Fruit fly (Drosophila melanogaster) S2 (cell line): ENCODE results near the gene CG5608.

ENCODE experiments used
- CG8478 ChIP-seq: fragments of >200 bp; optimal IDR thresholded peaks from 2 replicates; lab custom pipeline; 2018
- CTCF ChIP-seq, 2 experiments: fragments of >200 bp; optimal IDR thresholded peaks; 2 replicates each; lab custom pipeline; 2018

DNA sequence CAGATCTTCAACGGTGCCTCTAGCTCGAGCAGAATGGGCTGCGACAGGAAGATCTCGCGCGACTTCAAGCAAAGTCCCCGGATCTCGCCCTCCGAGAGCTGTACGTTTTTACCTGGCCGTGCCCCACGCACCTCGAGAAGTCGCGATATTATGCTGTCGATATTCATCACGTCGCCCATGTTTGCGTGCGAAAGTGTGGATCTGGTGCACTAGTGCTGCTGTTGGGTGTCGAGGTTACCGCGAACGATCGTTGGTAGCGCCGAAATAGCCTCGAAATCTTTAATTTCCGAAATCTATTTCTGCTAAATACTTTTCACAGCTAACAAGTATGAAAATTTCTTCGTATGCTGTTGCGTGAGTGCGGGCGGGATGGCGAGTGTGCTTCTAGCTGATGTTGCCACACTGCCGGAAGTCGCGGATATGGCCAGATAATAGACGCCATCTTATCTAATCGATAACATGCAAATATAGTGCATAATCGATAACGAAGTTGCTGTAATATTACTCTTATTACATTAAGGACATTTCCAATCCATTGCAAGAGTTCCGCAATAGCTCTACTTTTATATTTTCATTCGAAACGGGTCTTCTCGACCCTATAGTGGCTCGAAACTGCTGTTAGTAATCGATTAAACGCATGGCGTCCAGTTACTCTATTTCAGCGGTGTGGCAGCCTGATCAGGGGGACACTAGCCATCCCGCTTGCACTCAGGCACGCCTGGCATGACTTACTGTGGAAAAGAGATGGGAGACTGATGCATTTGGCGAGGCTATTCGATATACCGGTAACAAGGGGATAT, 39.4 kb downstream of the CG5608 start, which contains the start of gene Pp1-87B:
- peak in 1 of 2 experiments; percentile 12 for TF ChIP-seq CTCF (optimal IDR thresholded peaks at IDR 0.05; lab: Kevin White, UChicago)
- no peak for TF ChIP-seq CG8478 (lab: Kevin White, UChicago)
